Fruit fly (Drosophila melanogaster): ENCODE results near the gene Hrb87F.

Hrb87F gene

dm6 chr3R:13672898-13673297, 12.6 kb upstream of the Hrb87F start:
- TF ChIP-seq CG13204 (GFP tag; optimal IDR thresholded peaks at IDR 0.05) (no peak), Pif1B (GFP tag; optimal IDR thresholded peaks at IDR 0.05) (no peak)

DNA sequence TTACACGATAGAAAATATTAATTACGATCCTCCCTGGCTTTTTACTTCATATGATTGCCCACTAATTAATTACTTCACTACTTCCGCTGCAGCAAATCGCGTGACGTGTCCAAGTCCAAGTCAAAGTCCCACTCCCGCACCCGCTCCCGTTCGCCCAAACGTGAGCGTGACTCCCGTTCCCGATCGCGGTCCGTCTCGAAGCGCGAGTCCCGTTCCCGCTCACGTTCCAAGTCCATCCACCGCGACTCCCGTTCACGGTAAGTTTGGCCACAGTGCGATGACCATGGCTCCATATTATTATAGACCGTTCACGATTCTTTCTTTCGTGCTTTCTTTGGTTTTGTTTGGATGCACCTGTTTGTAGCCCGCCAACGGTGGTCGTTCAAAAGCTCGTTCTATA, 5.7 kb upstream of the Hrb87F start:
- no peak for TF ChIP-seq CG8301 (tag; optimal IDR thresholded peaks at IDR 0.05)
- TF ChIP-seq CG15710 (tag; optimal IDR thresholded peaks at IDR 0.05), result no peak
- no peak for TF ChIP-seq D1 (tag; optimal IDR thresholded peaks at IDR 0.05)
- no peak for TF ChIP-seq Snoo (tag; optimal IDR thresholded peaks at IDR 0.05)
- no peak for TF ChIP-seq CG13204 (GFP tag; optimal IDR thresholded peaks at IDR 0.05)
- no peak for TF ChIP-seq CG12605 (GFP tag; IDR thresholded peaks at IDR 0.05)
- TF ChIP-seq CG14655 (GFP tag; optimal IDR thresholded peaks at IDR 0.05), result no peak
- TF ChIP-seq gl (tag; optimal IDR thresholded peaks at IDR 0.05), result no peak
- TF ChIP-seq fd96Ca (GFP tag; IDR thresholded peaks at IDR 0.05), result no peak
- no peak for TF ChIP-seq CG8159 (tag; optimal IDR thresholded peaks at IDR 0.05)
- no peak for TF ChIP-seq rn (GFP tag; IDR thresholded peaks at IDR 0.05)
- no peak for TF ChIP-seq CG10348 (GFP tag; IDR thresholded peaks at IDR 0.05)
- no peak for TF ChIP-seq Pif1A (GFP tag; optimal IDR thresholded peaks at IDR 0.05)
- no peak for TF ChIP-seq Ets98B (GFP tag; IDR thresholded peaks at IDR 0.05)

DNA sequence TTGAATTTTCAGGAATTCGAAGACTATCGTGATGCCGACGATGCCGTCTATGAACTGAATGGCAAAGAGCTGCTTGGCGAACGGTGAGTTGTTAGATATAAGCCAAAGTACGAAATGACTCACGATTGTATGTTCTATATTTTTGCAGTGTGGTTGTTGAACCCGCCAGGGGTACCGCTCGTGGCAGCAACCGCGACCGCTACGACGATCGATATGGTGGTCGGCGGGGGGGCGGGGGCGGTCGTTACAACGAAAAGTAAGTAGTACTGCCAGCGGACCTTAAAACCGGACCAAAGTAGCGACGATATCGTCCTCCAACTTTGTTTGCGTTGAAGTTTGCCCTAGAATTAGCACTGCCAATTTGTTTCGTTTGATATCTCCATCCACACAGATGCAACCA, 1.8 kb upstream of the Hrb87F start:
- TF ChIP-seq gl (tag; optimal IDR thresholded peaks at IDR 0.05) (no peak), CG14655 (GFP tag; optimal IDR thresholded peaks at IDR 0.05) (no peak)

DNA sequence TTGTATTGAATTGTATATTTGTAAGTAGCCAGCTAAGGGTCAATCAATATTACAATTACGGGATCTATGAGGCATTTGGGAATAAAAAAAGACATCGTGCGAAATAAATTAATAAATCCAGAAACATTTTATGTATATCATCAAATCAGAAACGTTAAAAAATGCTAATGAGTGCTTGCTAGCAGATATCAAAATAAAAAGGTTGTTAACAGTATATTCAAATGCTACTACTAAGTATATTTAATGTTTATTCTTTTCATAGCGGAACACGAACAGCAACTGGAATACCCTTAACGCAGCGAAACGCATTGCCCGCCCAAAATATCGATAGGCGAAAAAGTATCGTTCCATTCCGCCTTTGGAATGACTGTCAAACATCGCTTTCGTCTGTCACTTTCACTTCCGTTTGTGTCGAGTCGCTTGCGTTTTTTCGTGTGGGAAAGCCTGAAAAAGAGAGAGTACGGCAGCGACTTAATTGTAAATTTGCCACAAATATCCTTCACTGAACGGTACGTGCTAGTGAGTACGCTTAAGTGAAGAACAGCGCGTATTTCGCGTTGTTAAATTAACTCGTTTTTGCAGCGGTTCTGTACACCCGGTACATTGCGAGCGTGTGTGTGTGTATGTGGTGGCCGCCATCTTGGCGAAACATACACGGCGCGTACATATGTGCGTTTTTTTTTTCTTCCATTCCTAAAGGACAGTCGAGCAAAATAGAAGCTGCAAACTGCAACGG, 761 bp upstream of the Hrb87F start, which contains the start of gene B52:
B52 (plus strand) TSS at position 388 of the 736 bp plus-strand sequence.
- TF ChIP-seq CG10348 (GFP tag; IDR thresholded peaks at IDR 0.05) (no peak), Snoo (tag; optimal IDR thresholded peaks at IDR 0.05) (peak; percentile 73), CG14655 (GFP tag; optimal IDR thresholded peaks at IDR 0.05) (no peak), fd96Ca (GFP tag; IDR thresholded peaks at IDR 0.05) (peak; percentile 30; the same call in 1 of the 3 replicates), rn (GFP tag; IDR thresholded peaks at IDR 0.05) (no peak), D1 (tag; optimal IDR thresholded peaks at IDR 0.05) (no peak), EcR (GFP tag; optimal IDR thresholded peaks at IDR 0.05) (peak; percentile 23), CG32121 (GFP tag; IDR thresholded peaks at IDR 0.05) (peak; percentile 30; the same call in 1 of the 2 replicates), Pif1A (GFP tag; optimal IDR thresholded peaks at IDR 0.05) (peak; percentile 44), CG17806 (tag; optimal IDR thresholded peaks at IDR 0.05) (no peak), CG12605 (GFP tag; IDR thresholded peaks at IDR 0.05) (0 out of 2 replicates have a peak, but pooled peaks have one; percentile 33), Pif1B (GFP tag; optimal IDR thresholded peaks at IDR 0.05) (peak; percentile 54), CG15710 (tag; optimal IDR thresholded peaks at IDR 0.05) (peak; percentile 18), Ets98B (GFP tag; IDR thresholded peaks at IDR 0.05) (peak; percentile 43), CG4496 (GFP tag; IDR thresholded peaks at IDR 0.05) (peak; percentile 60; the same call in 1 of the 3 replicates), CG9948 (tag; optimal IDR thresholded peaks at IDR 0.05) (no peak), CG8159 (tag; optimal IDR thresholded peaks at IDR 0.05) (no peak), CG34367 (tag; optimal IDR thresholded peaks at IDR 0.05) (peak; percentile 31), CG8301 (tag; optimal IDR thresholded peaks at IDR 0.05) (peak; percentile 44), gl (tag; optimal IDR thresholded peaks at IDR 0.05) (peak; percentile 48), CG13204 (GFP tag; optimal IDR thresholded peaks at IDR 0.05) (no peak)

dm6 chr3R:13656294-13656693, 4.0 kb downstream of the Hrb87F start, which contains the start of gene Rbp4:
Gene Rbp4, minus strand, starts transcription at chr3R:13656394.
- no peak for TF ChIP-seq CG17806 (tag; optimal IDR thresholded peaks at IDR 0.05)
- TF ChIP-seq CG15710 (tag; optimal IDR thresholded peaks at IDR 0.05), result no peak
- TF ChIP-seq CG13204 (GFP tag; optimal IDR thresholded peaks at IDR 0.05), result no peak
- no peak for TF ChIP-seq Pif1B (GFP tag; optimal IDR thresholded peaks at IDR 0.05)
- TF ChIP-seq CG32121 (GFP tag; IDR thresholded peaks at IDR 0.05), result no peak
- no peak for TF ChIP-seq fd96Ca (GFP tag; IDR thresholded peaks at IDR 0.05)
- TF ChIP-seq CG10348 (GFP tag; IDR thresholded peaks at IDR 0.05), result no peak
- no peak for TF ChIP-seq Snoo (tag; optimal IDR thresholded peaks at IDR 0.05)

dm6 chr3R:13647734-13648541, 12.4 kb downstream of the Hrb87F start:
- TF ChIP-seq Pif1B (GFP tag; optimal IDR thresholded peaks at IDR 0.05), result no peak
- TF ChIP-seq Pif1A (GFP tag; optimal IDR thresholded peaks at IDR 0.05), result no peak
- peak; percentile 23; the same call in 1 of the 3 replicates for TF ChIP-seq CG4496 (GFP tag; IDR thresholded peaks at IDR 0.05)
- no peak for TF ChIP-seq CG8159 (tag; optimal IDR thresholded peaks at IDR 0.05)
- no peak for TF ChIP-seq CG15710 (tag; optimal IDR thresholded peaks at IDR 0.05)
- 0 out of 3 replicates have a peak, but pooled peaks have one; percentile 46 for TF ChIP-seq fd96Ca (GFP tag; IDR thresholded peaks at IDR 0.05)
- TF ChIP-seq EcR (GFP tag; optimal IDR thresholded peaks at IDR 0.05), result peak; percentile 94
- TF ChIP-seq gl (tag; optimal IDR thresholded peaks at IDR 0.05), result no peak
- TF ChIP-seq CG10348 (GFP tag; IDR thresholded peaks at IDR 0.05), result no peak

Measured in whole organism, pupa.